Fruit fly (Drosophila melanogaster): Measurements from ENCODE around the gene CG13639.

DNA sequence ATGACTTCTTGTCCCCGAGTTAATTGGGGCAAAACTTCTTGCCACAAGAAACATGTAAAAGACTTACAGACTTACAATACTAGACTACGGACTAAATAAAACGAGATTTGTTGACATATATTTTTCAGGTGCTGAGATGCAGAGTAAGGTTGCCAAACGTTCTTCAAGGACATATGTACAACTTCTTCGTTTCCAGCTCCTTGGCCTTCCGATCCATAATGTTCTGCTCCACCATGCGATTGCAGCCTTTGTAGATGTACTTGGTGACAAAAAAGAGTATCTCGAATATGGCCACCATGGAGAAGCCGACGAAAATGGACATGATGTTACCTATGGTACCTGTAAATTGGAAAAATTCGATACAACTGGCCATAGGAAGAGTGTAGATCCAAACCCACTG, 2.7 kb downstream of the CG13639 start, which contains the start of gene CAH4:
- TF ChIP-seq Pif1A (GFP tag; optimal IDR thresholded peaks at IDR 0.05): no peak
- TF ChIP-seq CG12605 (GFP tag; IDR thresholded peaks at IDR 0.05): no peak
- no peak for TF ChIP-seq CG9948 (tag; optimal IDR thresholded peaks at IDR 0.05)
- no peak for TF ChIP-seq CG4496 (GFP tag; IDR thresholded peaks at IDR 0.05)
- TF ChIP-seq D1 (tag; optimal IDR thresholded peaks at IDR 0.05): no peak
- no peak for TF ChIP-seq CG34367 (tag; optimal IDR thresholded peaks at IDR 0.05)
